Worm (Caenorhabditis elegans) whole organism, young adult: ENCODE measurements around the gene C33D9.3.

Experiments
- B0019.2 ChIP-seq: fragments of 200-800 bp; sonication (Bioruptor generic); conservative IDR thresholded peaks from 2 replicates; pipeline ENCODE4 v1.3.6; 2022; ENCODE audit warnings: missing genetic modification reagents, missing genetic modification characterization, missing compliant biosample characterization
- B0035.1 ChIP-seq: sonication (generic microtip); optimal IDR thresholded peaks from 2 replicates; lab custom pipeline; 2016; ENCODE audit warnings: missing genetic modification characterization, mild to moderate bottlenecking, missing compliant biosample characterization, missing genotype, missing genetic modification reagents
- C06A6.2 ChIP-seq: fragments of 200-800 bp; sonication (Bioruptor generic); conservative IDR thresholded peaks from 2 replicates; pipeline ENCODE4 v1.3.6; 2022; ENCODE audit warnings: missing genetic modification characterization, missing compliant biosample characterization
- F39B2.1 ChIP-seq: fragments of 200-800 bp; sonication (Bioruptor generic); IDR thresholded peaks from 2 replicates; pipeline ENCODE4 v1.3.6; 2022; ENCODE audit warnings: missing genetic modification reagents, missing genetic modification characterization, missing compliant biosample characterization
- T07F8.4 ChIP-seq: sonication (generic microtip); optimal IDR thresholded peaks from 2 replicates; lab custom pipeline; 2016; ENCODE audit warnings: mild to moderate bottlenecking, missing genetic modification characterization, moderate library complexity, missing compliant biosample characterization
- Y53G8AR.9 ChIP-seq: fragments of 200-800 bp; sonication (Bioruptor generic); conservative IDR thresholded peaks from 2 replicates; pipeline ENCODE4 v1.3.6; 2022; ENCODE audit warnings: missing genetic modification reagents, missing genetic modification characterization, missing compliant biosample characterization
- Y56A3A.18 ChIP-seq: fragments of 200-800 bp; sonication (Bioruptor generic); IDR thresholded peaks from 2 replicates; pipeline ENCODE4 v1.3.6; 2022; ENCODE audit warnings: missing genetic modification reagents, missing genetic modification characterization, missing compliant biosample characterization
- Y67H2A.10 ChIP-seq: fragments of 200-800 bp; sonication (Bioruptor generic); conservative IDR thresholded peaks from 2 replicates; pipeline ENCODE4 v1.3.6; 2022; ENCODE audit warnings: missing genetic modification reagents, missing genetic modification characterization, missing compliant biosample characterization
- Y95B8A.8 ChIP-seq: fragments of 200-800 bp; sonication (Bioruptor generic); IDR thresholded peaks from 2 replicates; pipeline ENCODE4 v1.3.6; 2022; ENCODE audit warnings: missing genetic modification reagents, missing genetic modification characterization, missing compliant biosample characterization
- akir-1 ChIP-seq: fragments of 200-800 bp; sonication (Bioruptor generic); optimal IDR thresholded peaks from 2 replicates; lab custom pipeline; 2018; ENCODE audit warnings: mild to moderate bottlenecking, missing genetic modification characterization, moderate library complexity, missing compliant biosample characterization
- aptf-3 ChIP-seq: fragments of 200-800 bp; sonication (Bioruptor generic); IDR thresholded peaks from 2 replicates; pipeline ENCODE4 v1.3.6; 2022; ENCODE audit warnings: missing genetic modification characterization, missing compliant biosample characterization
- atf-7 ChIP-seq: sonication (generic microtip); optimal IDR thresholded peaks from 2 replicates; lab custom pipeline; 2017; ENCODE audit warnings: mild to moderate bottlenecking, missing genetic modification characterization, missing compliant biosample characterization
- athp-1 ChIP-seq: sonication (generic microtip); optimal IDR thresholded peaks from 2 replicates; lab custom pipeline; 2017; ENCODE audit warnings: mild to moderate bottlenecking, missing genetic modification characterization, missing compliant biosample characterization
- attf-5 ChIP-seq: fragments of 200-800 bp; sonication (Bioruptor generic); optimal IDR thresholded peaks from 2 replicates; lab custom pipeline; 2018; ENCODE audit warnings: mild to moderate bottlenecking, missing genetic modification characterization, missing compliant biosample characterization
- attf-6 ChIP-seq: fragments of 200-800 bp; sonication (Bioruptor generic); IDR thresholded peaks from 2 replicates; pipeline ENCODE4 v1.3.6; 2022; ENCODE audit warnings: missing genetic modification reagents, missing genetic modification characterization, missing compliant biosample characterization
- bed-1 ChIP-seq: fragments of 200-800 bp; sonication (Bioruptor generic); IDR thresholded peaks from 2 replicates; pipeline ENCODE4 v1.3.6; 2022; ENCODE audit warnings: missing genetic modification reagents, missing genetic modification characterization, missing compliant biosample characterization
- bed-2 ChIP-seq: fragments of 200-800 bp; sonication (Bioruptor generic); IDR thresholded peaks from 2 replicates; pipeline ENCODE4 v1.3.6; 2022; ENCODE audit warnings: missing genetic modification reagents, missing genetic modification characterization, missing compliant biosample characterization
- ccch-3 ChIP-seq: fragments of 200-800 bp; sonication (Bioruptor generic); optimal IDR thresholded peaks from 2 replicates; lab custom pipeline; 2018; ENCODE audit warnings: mild to moderate bottlenecking, missing genetic modification characterization, missing compliant biosample characterization
- ceh-58 ChIP-seq: fragments of 200-800 bp; sonication (Bioruptor generic); IDR thresholded peaks from 2 replicates; pipeline ENCODE4 v1.3.6; 2022; ENCODE audit warnings: missing genetic modification characterization, missing compliant biosample characterization
- die-1 ChIP-seq: sonication (generic microtip); optimal IDR thresholded peaks from 2 replicates; lab custom pipeline; 2016; ENCODE audit warnings: missing genotype, mild to moderate bottlenecking, missing genetic modification characterization, missing compliant biosample characterization
- egrh-3 ChIP-seq: fragments of 200-800 bp; sonication (Bioruptor generic); IDR thresholded peaks from 2 replicates; pipeline ENCODE4 v1.3.6; 2022; ENCODE audit warnings: missing genetic modification reagents, missing genetic modification characterization, missing compliant biosample characterization
- ekl-4 ChIP-seq: fragments of 200-800 bp; sonication (Bioruptor generic); IDR thresholded peaks from 2 replicates; pipeline ENCODE4 v1.3.6; 2022; ENCODE audit warnings: missing genetic modification reagents, missing genetic modification characterization, missing compliant biosample characterization
- ets-4 ChIP-seq: fragments of 200-800 bp; sonication (Bioruptor generic); optimal IDR thresholded peaks from 2 replicates; lab custom pipeline; 2018; ENCODE audit warnings: mild to moderate bottlenecking, missing genetic modification characterization, missing compliant biosample characterization
- fkh-3 ChIP-seq: sonication (generic microtip); optimal IDR thresholded peaks from 2 replicates; lab custom pipeline; 2016; ENCODE audit warnings: mild to moderate bottlenecking, missing genetic modification characterization, missing compliant biosample characterization
- hlh-12 ChIP-seq: sonication (generic microtip); optimal IDR thresholded peaks from 2 replicates; lab custom pipeline; 2016; ENCODE audit warnings: missing genetic modification characterization, missing compliant biosample characterization
- hlh-26 ChIP-seq: fragments of 200-800 bp; sonication (Bioruptor generic); conservative IDR thresholded peaks from 2 replicates; pipeline ENCODE4 v1.3.6; 2022; ENCODE audit warnings: missing genetic modification reagents, missing genetic modification characterization, missing compliant biosample characterization
- hrde-1 ChIP-seq: sonication (generic microtip); optimal IDR thresholded peaks from 2 replicates; lab custom pipeline; 2016; ENCODE audit warnings: missing genetic modification characterization, mild to moderate bottlenecking, missing compliant biosample characterization, moderate library complexity, missing genotype, missing genetic modification reagents, borderline replicate concordance
- hsf-1 ChIP-seq: fragments of 200-800 bp; sonication (Bioruptor generic); IDR thresholded peaks from 2 replicates; pipeline ENCODE4 v1.3.6; 2022; ENCODE audit warnings: missing genetic modification reagents, missing genetic modification characterization, missing compliant biosample characterization
- let-607 ChIP-seq, 2 experiments: fragments of 200-800 bp in 1 of 2; sonication (Bioruptor generic) in 1 of 2; sonication (generic microtip) in 1 of 2; optimal IDR thresholded peaks; 2 replicates each; lab custom pipeline; 2016 to 2018; ENCODE audit warnings: mild to moderate bottlenecking in 2 of 2, missing compliant biosample characterization in 2 of 2, missing genetic modification characterization in 2 of 2, moderate library complexity in 2 of 2, missing genotype in 1 of 2
- lin-35 ChIP-seq, 3 experiments: fragments of 150-350 bp in 2 of 3; sonication (generic microtip) in 1 of 3; optimal IDR thresholded peaks; 2 replicates each; lab custom pipeline; 2014 to 2018; ENCODE audit warnings: missing biosample characterization in 3 of 3, missing genetic modification characterization in 3 of 3, missing genetic modification reagents in 3 of 3
- lsl-1 ChIP-seq: fragments of 200-800 bp; sonication (Bioruptor generic); optimal IDR thresholded peaks from 2 replicates; lab custom pipeline; 2018; ENCODE audit warnings: mild to moderate bottlenecking, missing genetic modification characterization, moderate library complexity, missing compliant biosample characterization
- madf-10 ChIP-seq: sonication (generic microtip); optimal IDR thresholded peaks from 2 replicates; lab custom pipeline; 2016; ENCODE audit warnings: mild to moderate bottlenecking, missing genetic modification characterization, missing compliant biosample characterization
- mcd-1 ChIP-seq: fragments of 200-800 bp; sonication (Bioruptor generic); IDR thresholded peaks from 2 replicates; pipeline ENCODE4 v1.3.6; 2022; ENCODE audit warnings: missing genetic modification reagents, missing genetic modification characterization, missing compliant biosample characterization
- mes-4 ChIP-seq: sonication (generic microtip); optimal IDR thresholded peaks from 2 replicates; lab custom pipeline; 2016; ENCODE audit warnings: missing genotype, missing genetic modification characterization, missing compliant biosample characterization
- nfya-1 ChIP-seq: sonication (generic microtip); optimal IDR thresholded peaks from 2 replicates; lab custom pipeline; 2017; ENCODE audit warnings: antibody characterized with exemption, missing compliant biosample characterization, missing genetic modification characterization, borderline replicate concordance; ENCODE audit not compliant: insufficient read depth
- rcor-1 ChIP-seq: fragments of 200-800 bp; sonication (Bioruptor generic); IDR thresholded peaks from 2 replicates; pipeline ENCODE4 v1.3.6; 2022; ENCODE audit warnings: missing genetic modification reagents, missing genetic modification characterization, missing compliant biosample characterization
- sea-2 ChIP-seq: fragments of 200-800 bp; sonication (Bioruptor generic); IDR thresholded peaks from 2 replicates; pipeline ENCODE4 v1.3.6; 2022; ENCODE audit warnings: missing genetic modification characterization, missing compliant biosample characterization
- snpc-3.4 ChIP-seq: sonication (generic microtip); optimal IDR thresholded peaks from 2 replicates; lab custom pipeline; 2017; ENCODE audit warnings: missing genetic modification characterization, mild to moderate bottlenecking, missing compliant biosample characterization, antibody characterized with exemption, moderate library complexity, missing genotype, missing genetic modification reagents
- somi-1 ChIP-seq: fragments of 200-800 bp; sonication (Bioruptor generic); optimal IDR thresholded peaks from 2 replicates; lab custom pipeline; 2018; ENCODE audit warnings: mild to moderate bottlenecking, missing genetic modification characterization, missing compliant biosample characterization
- sptf-2 ChIP-seq: fragments of 200-800 bp; sonication (Bioruptor generic); optimal IDR thresholded peaks from 2 replicates; lab custom pipeline; 2018; ENCODE audit warnings: mild to moderate bottlenecking, missing genetic modification characterization, missing compliant biosample characterization
- tbp1 ChIP-seq: fragments of 200-800 bp; sonication (Bioruptor generic); optimal IDR thresholded peaks from 2 replicates; lab custom pipeline; 2018; ENCODE audit warnings: mild to moderate bottlenecking, missing genetic modification characterization, missing compliant biosample characterization
- tbx-9 ChIP-seq: sonication (generic microtip); optimal IDR thresholded peaks from 2 replicates; lab custom pipeline; 2016; ENCODE audit warnings: borderline replicate concordance, missing genetic modification characterization, inconsistent platforms, missing compliant biosample characterization
- tlf-1 ChIP-seq: fragments of 200-800 bp; sonication (Bioruptor generic); optimal IDR thresholded peaks from 2 replicates; lab custom pipeline; 2018; ENCODE audit warnings: mild to moderate bottlenecking, missing genetic modification characterization, missing compliant biosample characterization
- unc-130 ChIP-seq: sonication (generic microtip); optimal IDR thresholded peaks from 2 replicates; lab custom pipeline; 2016; ENCODE audit warnings: missing genetic modification reagents, missing genetic modification characterization, missing compliant biosample characterization
- unc-62 ChIP-seq: fragments of 150-350 bp; optimal IDR thresholded peaks from 2 replicates; lab custom pipeline; 2014; ENCODE audit warnings: missing biosample characterization, missing genetic modification reagents, missing genetic modification characterization
- zfh-2 ChIP-seq: fragments of 200-800 bp; sonication (Bioruptor generic); conservative IDR thresholded peaks from 2 replicates; pipeline ENCODE4 v1.3.6; 2022; ENCODE audit warnings: missing genetic modification reagents, missing genetic modification characterization, missing compliant biosample characterization
- ztf-22 ChIP-seq: fragments of 200-800 bp; sonication (Bioruptor generic); optimal IDR thresholded peaks from 2 replicates; lab custom pipeline; 2018; ENCODE audit warnings: mild to moderate bottlenecking, missing genetic modification characterization, moderate library complexity, missing compliant biosample characterization

Gene C33D9.3

DNA sequence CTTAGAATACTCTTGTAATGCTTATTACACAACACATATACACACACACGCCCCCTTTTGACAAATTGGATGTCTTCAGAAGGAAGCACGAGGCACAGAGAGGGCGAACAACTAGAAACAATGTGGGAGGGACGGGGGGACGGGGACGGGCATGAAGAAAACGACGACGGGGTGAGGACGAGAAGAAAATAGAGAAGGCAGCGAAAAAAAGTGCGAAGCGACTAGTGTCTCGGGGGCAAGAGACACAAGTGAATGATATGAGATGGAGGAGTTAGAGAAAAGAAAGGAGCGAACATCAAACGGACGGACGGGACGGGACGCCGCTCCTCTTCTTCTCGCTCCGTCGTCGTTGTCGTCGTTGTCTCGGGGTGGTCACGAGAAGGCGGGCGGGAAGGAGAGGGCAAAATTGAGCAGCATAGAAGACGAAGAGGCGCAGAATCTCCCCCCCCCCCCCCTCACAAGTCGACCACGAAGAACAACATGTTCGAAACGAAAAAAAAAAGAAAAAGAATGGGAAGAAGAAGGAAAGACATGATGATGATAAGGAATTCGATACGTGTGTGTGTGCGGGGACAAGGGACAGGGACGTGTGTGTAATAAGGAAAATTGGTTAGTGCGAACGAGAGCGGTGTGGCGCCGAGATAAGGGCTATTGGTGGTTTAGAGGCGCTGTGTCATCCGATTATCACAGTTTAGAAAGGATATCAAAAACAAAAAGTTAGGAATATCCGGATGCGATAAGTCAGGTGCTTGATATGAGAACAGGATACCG lies 2.4 kb upstream of the C33D9.3 start (continued):
- TF ChIP-seq Y53G8AR.9, result no peak
- TF ChIP-seq sea-2 (GFP tag; lab: Robert Waterston, UW), result no peak
- peak; percentile 73; the same call in 1 of the 2 replicates for TF ChIP-seq Y56A3A.18 (GFP tag; lab: Robert Waterston, UW)
- TF ChIP-seq somi-1 (GFP tag; lab: Kevin White, UChicago), result peak; percentile 94
- TF ChIP-seq Y67H2A.10, result no peak
- TF ChIP-seq nfya-1 (tag; lab: Kevin White, UChicago), result no peak
- no peak for TF ChIP-seq ceh-58 (GFP tag; lab: Robert Waterston, UW)
- TF ChIP-seq athp-1 (tag; lab: Kevin White, UChicago), result peak; percentile 25
- no peak for TF ChIP-seq T07F8.4 (tag; lab: Kevin White, UChicago)
- TF ChIP-seq sptf-2 (GFP tag; lab: Kevin White, UChicago), result no peak
- TF ChIP-seq unc-62 (GFP tag; lab: Kevin White, UChicago), result no peak
- TF ChIP-seq F39B2.1 (GFP tag; lab: Robert Waterston, UW), result no peak
- peak; percentile 52 for TF ChIP-seq tlf-1 (GFP tag; lab: Kevin White, UChicago)
- peak; percentile 66 for TF ChIP-seq die-1
- TF ChIP-seq Y95B8A.8 (GFP tag; lab: Robert Waterston, UW), result no peak; the same call in 1 of the 2 replicates
- no peak for TF ChIP-seq tbx-9 (tag; lab: Kevin White, UChicago)
- peak; percentile 94 for TF ChIP-seq attf-5 (GFP tag; lab: Kevin White, UChicago)
- TF ChIP-seq aptf-3, result no peak
- peak; percentile 57 for TF ChIP-seq tbp1
- TF ChIP-seq C06A6.2 (GFP tag; lab: Robert Waterston, UW), result peak; percentile 73
- no peak for TF ChIP-seq mes-4 (tag; lab: Kevin White, UChicago)
- TF ChIP-seq lin-35 (GFP tag; optimal IDR thresholded peaks at IDR 0.05; lab: Kevin White, UChicago), result peak in 1 of 3 experiments; percentile 56
- no peak for TF ChIP-seq bed-2
- TF ChIP-seq akir-1 (GFP tag; lab: Kevin White, UChicago), result no peak
- TF ChIP-seq attf-6, result no peak
- peak; percentile 70 to 80 for TF ChIP-seq let-607 (tag; optimal IDR thresholded peaks at IDR 0.05; lab: Kevin White, UChicago)
- peak; percentile 81 for TF ChIP-seq mcd-1 (GFP tag; lab: Robert Waterston, UW)
- no peak for TF ChIP-seq B0019.2 (GFP tag; lab: Robert Waterston, UW)
- no peak for TF ChIP-seq bed-1 (GFP tag; lab: Robert Waterston, UW)
- TF ChIP-seq ets-4 (GFP tag; lab: Kevin White, UChicago), result peak; percentile 92
- TF ChIP-seq egrh-3 (GFP tag; lab: Robert Waterston, UW), result peak; percentile 99
- TF ChIP-seq rcor-1, result peak; percentile 22; the same call in 1 of the 2 replicates
- no peak for TF ChIP-seq hlh-12 (tag; lab: Kevin White, UChicago)
- TF ChIP-seq ekl-4, result peak; percentile 22; the same call in 1 of the 2 replicates
- peak; percentile 92 for TF ChIP-seq atf-7 (tag; lab: Kevin White, UChicago)
- TF ChIP-seq hsf-1 (GFP tag; lab: Robert Waterston, UW), result no peak
- no peak for TF ChIP-seq ccch-3 (GFP tag; lab: Kevin White, UChicago)
- no peak for TF ChIP-seq lsl-1
- TF ChIP-seq hlh-26 (GFP tag; lab: Robert Waterston, UW), result no peak
- no peak for TF ChIP-seq hrde-1
- TF ChIP-seq madf-10 (tag; lab: Kevin White, UChicago), result peak; percentile 89
- peak; percentile 100 for TF ChIP-seq zfh-2 (GFP tag; lab: Robert Waterston, UW)
- no peak for TF ChIP-seq unc-130 (GFP tag; lab: Kevin White, UChicago)
- peak; percentile 18 for TF ChIP-seq snpc-3.4 (tag; lab: Kevin White, UChicago)
- TF ChIP-seq ztf-22 (GFP tag; lab: Kevin White, UChicago), result peak; percentile 92
- TF ChIP-seq B0035.1 (tag; lab: Kevin White, UChicago), result peak; percentile 60
- TF ChIP-seq fkh-3 (tag; lab: Kevin White, UChicago), result no peak
